Fruit fly (Drosophila melanogaster) whole organism, larva: ENCODE measurements around the gene Cyp28d2.

ENCODE experiments used
- noc ChIP-seq: fragments of 200-800 bp; sonication (Bioruptor generic); optimal IDR thresholded peaks from 3 replicates; lab custom pipeline; 2019; ENCODE audit warnings: missing biosample characterization, mild to moderate bottlenecking, missing genetic modification characterization, moderate library complexity

The Cyp28d2 gene

dm6 chr2L:5245363-5245892 lies 38.4 kb downstream of the Cyp28d2 start:
- TF ChIP-seq noc, result no peak

DNA sequence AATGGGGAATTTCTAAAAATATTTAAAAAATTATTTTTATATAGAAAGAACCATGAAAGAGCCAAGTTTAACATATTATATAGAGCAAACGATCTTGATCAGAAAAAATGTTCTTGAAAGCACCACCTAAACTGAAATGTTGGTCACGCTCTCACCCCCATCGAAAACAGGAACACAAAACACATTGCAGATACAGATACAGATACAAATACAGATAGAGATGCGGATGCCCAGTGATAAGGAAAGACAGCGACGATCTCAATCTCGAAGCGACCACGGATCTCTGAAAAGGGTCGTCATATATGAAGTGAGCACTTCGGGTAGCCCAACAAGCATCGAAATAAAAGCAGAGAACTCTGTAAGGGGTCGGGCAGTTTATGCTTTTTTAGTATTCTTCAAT lies 40.3 kb downstream of the Cyp28d2 start:
- TF ChIP-seq noc, result no peak

- no peak for TF ChIP-seq noc
Measured at dm6 chr2L:5247812-5248211, 40.7 kb downstream of the Cyp28d2 start.

- TF ChIP-seq noc, result no peak
Measured at dm6 chr2L:5248582-5248981, 41.5 kb downstream of the Cyp28d2 start.

- TF ChIP-seq noc, result no peak
Measured at dm6 chr2L:5249766-5250165, 42.7 kb downstream of the Cyp28d2 start.

- TF ChIP-seq noc, result no peak
Measured at dm6 chr2L:5251150-5251549, 44.1 kb downstream of the Cyp28d2 start.

dm6 chr2L:5251725-5252124 lies 44.7 kb downstream of the Cyp28d2 start:
- TF ChIP-seq noc, result no peak

DNA sequence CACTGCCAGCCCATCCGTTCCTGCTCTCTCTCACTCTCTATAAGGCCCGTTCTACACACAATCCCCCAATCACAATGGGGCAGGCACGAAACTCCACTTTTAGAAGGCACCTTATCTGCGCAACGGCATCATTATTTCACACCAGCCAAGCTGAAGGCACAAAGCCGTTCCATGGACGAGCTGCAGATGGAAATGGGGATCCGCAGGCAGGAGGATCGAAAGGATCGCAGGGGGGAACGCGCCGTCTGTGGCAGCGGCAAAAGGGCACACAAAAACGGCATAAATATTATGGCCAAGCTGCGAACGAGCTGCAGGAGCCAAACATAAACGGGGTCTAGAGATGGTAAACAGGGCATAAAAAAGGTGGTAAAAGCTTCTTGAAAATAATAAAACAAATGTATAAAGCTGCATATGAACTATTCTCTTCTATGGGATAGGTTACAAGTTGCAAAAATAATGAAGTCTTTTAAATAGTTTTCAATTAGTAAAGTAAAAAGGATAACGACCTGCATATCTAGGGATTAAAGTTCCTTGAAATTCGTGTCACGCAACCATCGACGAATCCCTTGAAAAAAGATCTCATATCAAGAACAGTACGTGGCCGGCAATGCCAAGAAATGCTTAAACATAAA lies 45.4 kb downstream of the Cyp28d2 start:
- TF ChIP-seq noc, result no peak

- TF ChIP-seq noc, result no peak
Measured at dm6 chr2L:5254105-5254711, 47.1 kb downstream of the Cyp28d2 start.

- TF ChIP-seq noc, result no peak
Measured at dm6 chr2L:5256036-5256846, 49.2 kb downstream of the Cyp28d2 start.
